Fruit fly (Drosophila melanogaster): Measurements from ENCODE around the gene CG8043.

Gene CG8043

DNA sequence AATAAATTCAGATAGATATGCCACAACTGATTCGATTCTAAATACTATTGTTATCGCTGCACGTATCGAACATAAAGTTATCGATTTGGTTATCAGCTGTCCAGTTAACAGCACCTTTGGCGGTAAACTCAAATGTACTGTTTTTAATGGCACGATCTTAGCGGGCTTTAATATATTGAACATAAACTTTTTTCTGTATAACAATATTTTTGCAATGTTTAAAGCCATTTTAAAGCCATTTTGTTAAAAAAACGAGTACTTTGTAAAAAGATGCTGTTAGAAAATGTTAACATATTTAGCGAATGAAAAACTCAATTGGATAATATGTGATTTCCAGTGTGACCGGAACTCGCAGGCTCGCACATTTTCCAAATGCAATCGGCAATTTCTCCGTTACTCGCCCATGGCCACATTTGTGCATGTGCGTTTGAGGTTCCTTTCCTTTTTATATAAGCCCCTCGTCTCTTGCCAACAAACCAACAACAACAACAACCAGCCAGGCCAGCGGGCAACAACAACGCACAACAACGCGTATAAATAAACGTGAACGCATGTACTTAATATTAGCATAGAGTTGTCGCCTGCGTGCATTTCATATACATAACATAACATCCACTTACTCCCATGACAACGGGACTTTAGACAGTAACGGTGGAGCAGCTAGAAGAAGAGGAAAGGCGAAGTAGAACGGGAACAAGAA is 39.3 kb downstream of the CG8043 start, which contains the start of gene TMEM216 (continued):
- TF ChIP-seq pan (optimal IDR thresholded peaks at IDR 0.05) (no peak), pan (GFP tag; optimal IDR thresholded peaks at IDR 0.05 in 1 of 2, IDR thresholded peaks at IDR 0.05 in 1 of 2) (no peak), CG12104 (GFP tag; optimal IDR thresholded peaks at IDR 0.05) (no peak), CG15514 (GFP tag; optimal IDR thresholded peaks at IDR 0.05) (peak; percentile 88), rib (GFP tag; IDR thresholded peaks at IDR 0.05) (no peak), CG16815 (GFP tag; optimal IDR thresholded peaks at IDR 0.05) (no peak), CG14050 (GFP tag; IDR thresholded peaks at IDR 0.05) (no peak), CG15479 (GFP tag; optimal IDR thresholded peaks at IDR 0.05) (no peak), fd3F (GFP tag; optimal IDR thresholded peaks at IDR 0.05) (no peak), ash1 (GFP tag; optimal IDR thresholded peaks at IDR 0.05) (no peak), CG4854 (GFP tag; optimal IDR thresholded peaks at IDR 0.05) (no peak), YL-1 (GFP tag; optimal IDR thresholded peaks at IDR 0.05) (peak; percentile 90), Med (GFP tag) (peak; percentile 76), CG9817 (tag; optimal IDR thresholded peaks at IDR 0.05) (no peak), sr (GFP tag; IDR thresholded peaks at IDR 0.05) (no peak), Trl (optimal IDR thresholded peaks at IDR 0.05) (no peak), Trl (GFP tag; optimal IDR thresholded peaks at IDR 0.05) (no peak), schlank (tag; optimal IDR thresholded peaks at IDR 0.05) (no peak), Ravus (GFP tag; IDR thresholded peaks at IDR 0.05) (no peak), her (GFP tag; optimal IDR thresholded peaks at IDR 0.05) (no peak), ro (GFP tag; IDR thresholded peaks at IDR 0.05) (no peak), BtbVII (GFP tag; optimal IDR thresholded peaks at IDR 0.05) (no peak), NK7.1 (GFP tag; optimal IDR thresholded peaks at IDR 0.05) (no peak), CG14965 (GFP tag; optimal IDR thresholded peaks at IDR 0.05; ENCODE audit: borderline replicate concordance) (no peak), HLHmδ (GFP tag; optimal IDR thresholded peaks at IDR 0.05) (no peak), CG4424 (GFP tag; optimal IDR thresholded peaks at IDR 0.05) (no peak), BEAF-32 (GFP tag; optimal IDR thresholded peaks at IDR 0.05) (peak; percentile 60), sim (GFP tag; IDR thresholded peaks at IDR 0.05) (no peak), gt (GFP tag; IDR thresholded peaks at IDR 0.05) (no peak), sqz (GFP tag; optimal IDR thresholded peaks at IDR 0.05) (no peak), ind (GFP tag; optimal IDR thresholded peaks at IDR 0.05) (no peak), B-H1 (GFP tag; IDR thresholded peaks at IDR 0.05) (no peak), ara (GFP tag; IDR thresholded peaks at IDR 0.05) (no peak), odd (GFP tag; optimal IDR thresholded peaks at IDR 0.05) (no peak), gem (tag; optimal IDR thresholded peaks at IDR 0.05) (no peak), hb (GFP tag; IDR thresholded peaks at IDR 0.05; ENCODE audit: partially characterized antibody) (no peak), D19A (tag; optimal IDR thresholded peaks at IDR 0.05) (no peak), unpg (GFP tag; optimal IDR thresholded peaks at IDR 0.05) (no peak), CG4404 (GFP tag; IDR thresholded peaks at IDR 0.05) (no peak), jing (GFP tag; optimal IDR thresholded peaks at IDR 0.05) (no peak), dpn (GFP tag; optimal IDR thresholded peaks at IDR 0.05) (peak in 1 of 2 experiments; percentile 6), CG11093 (GFP tag; IDR thresholded peaks at IDR 0.05) (no peak), Six4 (GFP tag; optimal IDR thresholded peaks at IDR 0.05) (no peak), CG5245 (GFP tag; optimal IDR thresholded peaks at IDR 0.05) (no peak), CG10462 (GFP tag; optimal IDR thresholded peaks at IDR 0.05) (no peak), ssp (GFP tag; IDR thresholded peaks at IDR 0.05) (no peak), vfl (GFP tag; optimal IDR thresholded peaks at IDR 0.05) (no peak), gce (GFP tag; IDR thresholded peaks at IDR 0.05) (no peak), wor (GFP tag; IDR thresholded peaks at IDR 0.05) (no peak), ato (GFP tag; IDR thresholded peaks at IDR 0.05; ENCODE audit: partially characterized antibody) (peak; percentile 18; the same call in 1 of the 2 replicates), Rfx (GFP tag; IDR thresholded peaks at IDR 0.05) (no peak), CrebB (tag; optimal IDR thresholded peaks at IDR 0.05) (no peak)
